Fruit fly (Drosophila melanogaster) Kc167 (cell line): ENCODE results near the gene CG5070.

ENCODE experiments used
- Myc ChIP-seq: fragments of >200 bp; optimal IDR thresholded peaks from 2 replicates; lab custom pipeline; 2017; ENCODE audit warnings: missing external identifiers
- Sin3A ChIP-seq: fragments of >200 bp; optimal IDR thresholded peaks from 2 replicates; lab custom pipeline; 2018; ENCODE audit warnings: missing external identifiers
- h ChIP-seq: fragments of >200 bp; optimal IDR thresholded peaks from 3 replicates; lab custom pipeline; 2018; ENCODE audit warnings: missing external identifiers
- insv ChIP-seq: fragments of >200 bp; optimal IDR thresholded peaks from 3 replicates; lab custom pipeline; 2018; ENCODE audit warnings: missing external identifiers
- psq ChIP-seq: fragments of >200 bp; optimal IDR thresholded peaks from 2 replicates; lab custom pipeline; 2017; ENCODE audit warnings: missing external identifiers
- ttk ChIP-seq: sonication (Bioruptor generic); optimal IDR thresholded peaks from 2 replicates; lab custom pipeline; 2017; ENCODE audit warnings: missing external identifiers

CG5070 gene

DNA sequence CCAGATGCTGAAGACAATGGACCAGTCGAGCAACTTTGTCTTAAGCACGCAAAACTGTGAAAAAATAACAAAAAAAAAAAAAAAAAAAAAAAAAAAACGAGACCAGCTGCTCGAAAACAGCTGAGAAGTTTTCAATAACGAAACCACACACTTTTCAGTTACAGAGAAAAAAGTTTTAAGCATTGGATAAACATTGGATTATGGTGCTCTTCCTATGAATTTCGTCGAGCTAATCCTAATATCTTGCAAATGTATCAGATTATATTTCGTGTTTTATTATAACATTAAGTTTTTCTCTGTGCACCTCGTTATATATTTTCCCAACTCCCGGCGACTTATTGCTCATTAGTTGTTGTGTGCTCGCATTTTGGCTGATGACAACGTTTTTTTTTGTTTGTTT, 26.4 kb upstream of the CG5070 start:
- TF ChIP-seq Myc (lab: Kevin White, UChicago), result no peak
- TF ChIP-seq insv (lab: Kevin White, UChicago), result no peak
- TF ChIP-seq h (lab: Kevin White, UChicago), result no peak
- TF ChIP-seq Sin3A (lab: Kevin White, UChicago), result no peak
- no peak for TF ChIP-seq psq (lab: Kevin White, UChicago)
- TF ChIP-seq ttk, result no peak

DNA sequence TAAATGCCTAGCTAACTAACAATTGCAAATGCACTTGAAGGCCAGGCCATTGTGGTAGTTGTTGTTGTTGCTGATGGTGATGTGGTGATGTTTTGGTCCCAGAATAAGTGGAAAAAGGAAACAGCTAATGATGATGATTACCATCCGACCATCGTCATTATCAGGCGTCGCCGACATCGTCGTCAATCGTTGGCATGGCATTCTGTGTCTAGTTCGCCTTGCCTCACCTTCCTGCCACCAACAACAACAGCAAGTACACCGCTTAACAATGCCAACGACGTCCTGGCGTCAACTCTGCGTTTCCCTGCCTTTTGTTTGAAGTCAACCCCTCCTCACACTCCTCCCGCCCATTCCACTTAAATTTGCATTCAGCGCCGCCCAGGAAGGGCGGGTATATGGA, 25.3 kb upstream of the CG5070 start:
- no peak for TF ChIP-seq Myc (lab: Kevin White, UChicago)
- TF ChIP-seq Sin3A (lab: Kevin White, UChicago), result no peak
- TF ChIP-seq h (lab: Kevin White, UChicago), result no peak
- no peak for TF ChIP-seq ttk
- no peak for TF ChIP-seq insv (lab: Kevin White, UChicago)
- TF ChIP-seq psq (lab: Kevin White, UChicago), result no peak

DNA sequence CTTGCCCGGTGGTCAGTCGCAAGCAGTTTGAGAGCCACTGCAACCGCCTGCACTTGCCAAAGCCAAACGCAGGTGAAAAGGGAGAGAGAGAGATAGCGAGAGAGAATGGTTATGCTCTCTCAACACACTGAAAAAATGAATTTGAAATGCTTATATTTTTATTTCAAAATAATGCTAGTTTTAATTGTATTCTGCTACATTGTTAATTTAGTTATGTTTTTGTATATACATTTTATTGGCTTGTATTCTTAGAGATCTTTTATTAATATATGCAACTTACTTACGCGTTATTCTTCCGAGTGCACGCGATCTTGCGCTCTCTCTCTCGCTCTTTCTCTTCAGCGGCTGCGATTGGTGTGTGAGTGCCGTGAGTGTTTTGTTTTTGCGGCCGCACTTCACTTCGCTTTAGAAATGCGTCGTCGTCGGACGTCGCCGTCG, 24.4 kb upstream of the CG5070 start:
- TF ChIP-seq psq (lab: Kevin White, UChicago), result no peak
- no peak for TF ChIP-seq Myc (lab: Kevin White, UChicago)
- TF ChIP-seq h (lab: Kevin White, UChicago), result no peak
- TF ChIP-seq ttk, result no peak

DNA sequence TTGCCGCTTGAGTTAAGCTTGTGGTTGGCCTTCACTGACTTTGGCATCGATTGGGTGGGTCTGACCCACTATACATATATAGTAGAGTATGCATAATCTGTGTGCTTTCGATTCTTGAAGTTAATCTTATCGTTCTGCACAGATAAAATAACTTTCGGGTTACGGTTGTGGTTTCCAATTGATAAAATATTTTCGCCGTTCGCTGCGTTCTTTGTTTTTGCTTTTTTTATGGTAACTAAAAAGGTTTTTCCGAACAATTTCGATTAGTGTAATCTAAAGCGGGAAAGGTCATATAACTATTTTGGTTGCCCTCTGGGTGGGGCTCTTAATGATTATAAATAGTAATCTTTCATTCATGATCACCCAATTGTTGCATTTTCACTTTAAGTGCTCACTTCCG, 22.4 kb upstream of the CG5070 start:
- TF ChIP-seq psq (lab: Kevin White, UChicago), result no peak

DNA sequence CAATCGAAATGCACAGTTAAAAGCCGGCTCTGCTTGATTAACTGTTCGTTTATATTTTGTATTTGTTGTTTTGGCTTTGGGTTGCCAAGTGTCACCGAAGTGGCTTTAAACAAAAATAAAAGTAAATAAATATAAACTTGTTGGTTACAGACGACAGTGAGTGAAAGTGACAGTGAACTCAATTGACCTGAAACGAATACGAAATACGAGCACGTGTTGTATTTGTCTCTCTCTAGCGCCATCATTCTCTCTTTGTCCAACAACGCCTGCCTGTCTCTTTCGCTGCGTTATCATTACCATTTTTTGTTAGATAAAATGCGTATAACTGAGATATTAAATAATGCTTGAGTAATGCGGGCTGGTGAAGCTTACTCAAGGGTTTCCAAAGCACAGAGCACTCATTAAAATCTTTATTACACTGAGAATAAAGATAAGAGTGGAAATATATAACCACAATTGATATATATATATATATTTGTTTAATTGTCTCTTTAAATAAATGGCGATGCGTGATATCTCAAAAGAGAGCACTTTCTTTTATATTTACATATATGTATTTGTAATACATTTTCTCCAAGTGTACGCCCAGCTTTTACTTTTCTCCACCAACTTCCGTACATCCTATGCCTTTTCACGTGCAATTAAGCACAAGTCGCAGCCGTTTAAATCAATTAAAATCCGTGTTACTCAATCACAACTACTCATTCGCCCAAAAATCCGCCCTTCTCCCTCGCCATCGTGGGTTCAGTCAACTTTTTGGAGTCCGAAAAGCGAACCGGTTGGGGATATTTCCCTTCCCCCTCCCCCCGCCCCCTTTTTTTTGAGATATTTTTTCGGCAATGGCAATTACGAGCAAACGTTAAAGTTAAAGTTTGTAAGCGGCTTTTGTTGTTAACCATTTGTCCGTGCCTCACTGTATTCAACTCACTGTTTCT, 21.4 kb upstream of the CG5070 start:
- TF ChIP-seq Sin3A (lab: Kevin White, UChicago) (no peak), h (lab: Kevin White, UChicago) (no peak), insv (lab: Kevin White, UChicago) (no peak), Myc (lab: Kevin White, UChicago) (no peak)

DNA sequence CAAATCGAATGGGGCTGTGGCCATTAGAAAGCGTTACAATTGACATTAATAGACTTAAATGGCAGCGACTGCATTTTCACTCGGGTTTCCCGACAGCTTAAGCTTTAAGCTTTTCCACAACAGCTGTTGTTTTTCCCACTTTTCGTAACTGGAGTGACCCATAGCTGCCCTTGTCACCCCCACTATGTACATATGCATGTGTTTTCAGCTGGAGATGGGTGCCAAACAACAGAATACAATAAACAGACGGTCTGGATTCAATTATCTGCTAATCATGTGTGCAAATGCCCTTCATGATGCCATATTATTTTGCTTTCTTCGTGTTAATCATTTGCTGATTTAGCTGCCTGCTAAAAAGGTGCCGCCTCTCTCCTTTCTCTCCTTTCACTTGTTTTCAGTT, 19.4 kb upstream of the CG5070 start:
- no peak for TF ChIP-seq Myc (lab: Kevin White, UChicago)
- TF ChIP-seq h (lab: Kevin White, UChicago), result no peak
- TF ChIP-seq insv (lab: Kevin White, UChicago), result no peak
- TF ChIP-seq Sin3A (lab: Kevin White, UChicago), result no peak
- no peak for TF ChIP-seq psq (lab: Kevin White, UChicago)
- no peak for TF ChIP-seq ttk

dm6 chrX:17186432-17186831, 16.5 kb upstream of the CG5070 start:
- no peak for TF ChIP-seq ttk
- TF ChIP-seq Sin3A (lab: Kevin White, UChicago), result no peak
- no peak for TF ChIP-seq Myc (lab: Kevin White, UChicago)
- no peak for TF ChIP-seq insv (lab: Kevin White, UChicago)
- no peak for TF ChIP-seq psq (lab: Kevin White, UChicago)
- TF ChIP-seq h (lab: Kevin White, UChicago), result no peak

DNA sequence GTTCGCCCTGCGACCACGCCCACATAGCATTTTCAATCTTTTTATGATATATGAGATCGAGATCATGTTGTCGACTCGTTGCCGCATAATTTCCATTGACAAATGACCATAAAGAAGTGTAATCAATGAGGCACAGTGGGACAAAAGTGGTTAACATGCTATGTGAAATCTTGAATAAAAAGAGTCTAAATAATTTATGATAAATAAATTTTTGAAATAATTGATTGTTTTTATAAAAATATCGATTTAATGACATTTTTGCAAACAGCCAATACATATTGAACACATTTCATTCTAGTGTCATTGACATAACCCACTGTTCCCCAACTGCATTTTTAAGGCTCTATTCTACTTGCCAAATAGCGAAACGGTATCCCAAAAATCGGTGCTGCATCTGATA, 15.4 kb upstream of the CG5070 start:
- no peak for TF ChIP-seq Myc (lab: Kevin White, UChicago)
- no peak for TF ChIP-seq psq (lab: Kevin White, UChicago)
- TF ChIP-seq insv (lab: Kevin White, UChicago), result no peak
- TF ChIP-seq ttk, result no peak
- no peak for TF ChIP-seq h (lab: Kevin White, UChicago)
- TF ChIP-seq Sin3A (lab: Kevin White, UChicago), result no peak

dm6 chrX:17188167-17188566, 14.7 kb upstream of the CG5070 start:
- TF ChIP-seq ttk (no peak), h (lab: Kevin White, UChicago) (no peak), Myc (lab: Kevin White, UChicago) (no peak), insv (lab: Kevin White, UChicago) (no peak), psq (lab: Kevin White, UChicago) (no peak), Sin3A (lab: Kevin White, UChicago) (no peak)

DNA sequence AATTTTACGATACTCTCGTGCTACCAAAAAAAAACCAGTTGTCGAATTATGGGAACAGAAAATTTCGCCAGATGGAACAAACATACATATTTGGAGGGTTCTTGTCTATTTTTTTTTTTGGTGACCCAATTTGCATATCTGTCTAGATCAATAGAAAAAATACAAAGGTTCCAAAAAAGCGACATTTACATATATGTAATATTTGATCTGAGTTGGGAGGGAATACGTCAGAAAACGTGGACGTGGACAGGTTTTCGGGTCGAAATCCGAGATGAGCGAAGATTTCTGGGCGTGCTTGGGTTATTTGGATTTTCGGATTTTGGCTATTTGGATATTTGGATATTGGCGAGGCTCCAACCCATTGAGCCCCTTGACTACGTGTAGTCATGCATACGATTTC, 2.1 kb downstream of the CG5070 start:
- TF ChIP-seq insv (lab: Kevin White, UChicago) (no peak), psq (lab: Kevin White, UChicago) (no peak), ttk (no peak), Myc (lab: Kevin White, UChicago) (no peak), Sin3A (lab: Kevin White, UChicago) (no peak), h (lab: Kevin White, UChicago) (no peak)

DNA sequence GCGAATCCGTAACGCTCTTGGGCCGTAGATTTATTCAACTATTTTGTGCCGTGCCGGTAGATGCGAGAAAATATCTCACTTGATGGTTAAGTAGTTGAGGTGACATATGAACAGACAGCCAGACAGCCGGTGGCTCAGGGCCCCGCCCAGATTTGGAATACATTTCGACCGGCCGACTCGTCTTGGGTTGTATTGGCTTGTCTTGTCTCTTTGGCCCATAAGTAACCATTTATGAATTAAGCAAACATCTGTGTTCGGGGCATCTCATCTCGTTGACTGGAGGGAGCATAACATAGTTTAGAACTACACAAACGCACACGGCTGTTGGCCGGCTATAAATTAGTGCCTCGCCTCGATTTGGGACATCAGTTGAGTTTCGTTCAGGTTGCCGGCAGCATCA, 3.1 kb downstream of the CG5070 start, which contains the start of gene CG32564:
CG32564 (plus strand) TSS at position 362 of the 400 bp plus-strand sequence.
- TF ChIP-seq Sin3A (lab: Kevin White, UChicago) (no peak), Myc (lab: Kevin White, UChicago) (no peak), insv (lab: Kevin White, UChicago) (no peak), psq (lab: Kevin White, UChicago) (no peak), h (lab: Kevin White, UChicago) (no peak), ttk (no peak)

- TF ChIP-seq Sin3A (lab: Kevin White, UChicago) (no peak), ttk (no peak), Myc (lab: Kevin White, UChicago) (no peak), h (lab: Kevin White, UChicago) (no peak), insv (lab: Kevin White, UChicago) (no peak), psq (lab: Kevin White, UChicago) (no peak)
These were observed 5.1 kb downstream of the CG5070 start, which contains the start of gene CG32563 for dm6 chrX:17207865-17208486. Gene CG32563 (plus strand): TSS chrX:17208436.
